Worm (Caenorhabditis elegans): ENCODE measurements around the gene ceh-100.

Gene ceh-100

DNA sequence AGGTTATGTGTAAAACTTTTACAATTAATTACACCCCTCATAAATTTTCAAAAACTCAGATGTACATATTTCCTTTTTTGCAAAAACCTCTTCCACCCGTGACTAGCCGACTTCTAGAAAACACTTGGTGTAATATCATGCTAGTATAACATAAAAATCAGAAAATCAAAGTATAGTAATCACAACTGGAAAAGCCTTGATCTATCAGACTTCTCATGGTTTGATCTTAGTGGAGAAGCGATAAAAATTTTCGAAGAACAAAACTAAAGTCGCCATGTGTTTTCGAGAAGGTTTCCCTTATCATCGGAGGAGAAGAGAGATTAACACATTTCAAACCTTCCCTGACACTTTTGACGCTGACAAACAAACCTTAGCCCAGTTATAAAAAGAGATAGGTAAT is 25.1 kb upstream of the ceh-100 start, which contains the start of gene nspe-5:
Gene nspe-5 (plus strand): TSS at position 301 of the 400 bp plus-strand sequence.
- TF ChIP-seq F37D6.2 (tag; optimal IDR thresholded peaks at IDR 0.05) = no peak
- TF ChIP-seq dmd-8 (GFP tag; IDR thresholded peaks at IDR 0.05) = no peak
- peak in 1 of 2 experiments; percentile 32 for TF ChIP-seq unc-62 (GFP tag; optimal IDR thresholded peaks at IDR 0.05 in 1 of 2)
- TF ChIP-seq unc-62 (tag; optimal IDR thresholded peaks at IDR 0.05) = no peak
- TF ChIP-seq snpc-4 (tag; optimal IDR thresholded peaks at IDR 0.05) = no peak
- no peak for TF ChIP-seq F10B5.3 (tag; optimal IDR thresholded peaks at IDR 0.05)

DNA sequence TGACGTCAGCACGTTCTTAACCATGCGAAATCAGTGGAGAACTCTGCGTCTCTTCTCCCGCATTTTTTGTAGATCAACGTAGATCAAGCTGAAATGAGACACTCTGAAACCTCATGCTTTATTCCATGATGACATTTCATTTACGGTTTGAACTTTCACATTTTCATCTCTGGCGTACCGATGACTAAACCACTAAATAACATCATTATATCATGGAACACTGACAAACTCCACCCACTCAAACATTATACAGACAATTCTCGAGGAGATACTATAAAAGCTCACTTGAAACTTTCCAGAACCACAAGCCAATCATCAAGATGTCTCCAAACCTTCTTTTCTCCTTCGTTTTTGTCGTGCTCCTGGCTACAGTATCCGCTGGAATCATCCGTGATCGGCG is 23.4 kb upstream of the ceh-100 start, which contains the start of gene nspe-7:
Gene nspe-7 (plus strand): TSS at position 301 of the 400 bp plus-strand sequence.
- TF ChIP-seq lim-7 (GFP tag; IDR thresholded peaks at IDR 0.05) (no peak), zip-2 (tag; optimal IDR thresholded peaks at IDR 0.05) (no peak), ctbp-1 (GFP tag; IDR thresholded peaks at IDR 0.05) (no peak), daf-16 (GFP tag; optimal IDR thresholded peaks at IDR 0.05) (no peak), daf-16 (tag; optimal IDR thresholded peaks at IDR 0.05) (no peak), jun-1 (tag; optimal IDR thresholded peaks at IDR 0.05) (no peak), hif-1 (tag; optimal IDR thresholded peaks at IDR 0.05) (no peak), dmd-8 (GFP tag; IDR thresholded peaks at IDR 0.05) (no peak), spr-1 (tag; optimal IDR thresholded peaks at IDR 0.05) (no peak), zfp-3 (GFP tag; conservative IDR thresholded peaks at IDR 0.05) (no peak), zip-11 (GFP tag; IDR thresholded peaks at IDR 0.05) (no peak), dve-1 (tag; optimal IDR thresholded peaks at IDR 0.05; ENCODE audit: insufficient read depth) (no peak), unc-62 (GFP tag; optimal IDR thresholded peaks at IDR 0.05 in 1 of 2) (no peak), unc-62 (tag; optimal IDR thresholded peaks at IDR 0.05) (no peak)

DNA sequence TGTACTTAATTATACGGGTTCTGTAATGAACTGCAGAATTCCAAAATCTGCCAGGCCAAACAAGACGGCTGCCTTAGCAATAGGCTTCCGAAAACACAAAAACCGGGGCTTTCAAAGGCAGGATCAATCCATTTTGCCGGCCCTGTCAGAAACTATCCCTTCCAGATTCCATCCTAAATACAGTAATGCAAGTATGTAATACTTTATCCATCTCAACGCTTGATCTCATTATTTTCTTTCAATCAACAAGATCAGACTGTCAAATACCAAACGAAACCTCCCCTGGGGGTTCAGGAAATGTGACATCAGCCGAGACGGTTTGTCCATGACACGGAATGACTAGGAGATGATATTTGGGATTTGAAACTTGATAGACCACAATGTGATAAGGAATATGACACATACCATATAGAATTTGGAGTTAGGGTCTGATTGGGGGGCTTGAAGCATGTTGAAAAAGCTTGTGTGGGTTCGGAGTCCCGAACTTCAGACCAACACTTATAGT is 22.7 kb upstream of the ceh-100 start:
- TF ChIP-seq tag-97 (GFP tag; IDR thresholded peaks at IDR 0.05) (no peak), nhr-111 (GFP tag; optimal IDR thresholded peaks at IDR 0.05) (no peak), D1046.2 (GFP tag; IDR thresholded peaks at IDR 0.05) (0 out of 2 replicates have a peak, but pooled peaks have one; percentile 10), aha-1 (tag) (peak; percentile 69), unc-62 (GFP tag; optimal IDR thresholded peaks at IDR 0.05 in 1 of 2) (peak in 1 of 2 experiments; percentile 96), unc-62 (tag; optimal IDR thresholded peaks at IDR 0.05) (no peak), daf-19 (GFP tag; conservative IDR thresholded peaks at IDR 0.05) (peak; percentile 60; the same call in 1 of the 2 replicates)

DNA sequence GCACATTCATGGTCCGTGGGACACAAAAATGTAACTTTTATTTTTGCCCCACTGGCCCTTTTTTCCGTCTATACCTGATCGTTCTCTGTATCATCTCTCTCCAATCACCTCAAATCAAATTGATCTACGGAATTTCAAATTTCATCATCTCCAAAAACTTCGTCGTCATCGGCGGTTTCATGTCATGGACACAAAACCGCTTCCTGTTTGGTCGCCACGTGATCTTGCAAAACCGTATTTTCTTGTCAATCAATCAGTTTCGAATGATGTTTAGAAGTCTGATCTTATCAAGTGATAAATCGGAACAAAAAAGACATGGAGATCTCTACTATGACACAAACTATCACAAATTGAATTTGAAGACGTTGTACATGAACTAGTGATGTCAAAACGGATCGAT is 22.2 kb upstream of the ceh-100 start:
- TF ChIP-seq nhr-76 (tag; optimal IDR thresholded peaks at IDR 0.05) = peak; percentile 41
- peak; percentile 90 for TF ChIP-seq nhr-28 (tag; optimal IDR thresholded peaks at IDR 0.05)
- no peak for TF ChIP-seq nhr-42 (GFP tag; IDR thresholded peaks at IDR 0.05)
- no peak for TF ChIP-seq duxl-1 (tag; optimal IDR thresholded peaks at IDR 0.05; ENCODE audit: poor library complexity)
- TF ChIP-seq ZK337.2 (GFP tag; IDR thresholded peaks at IDR 0.05) = no peak
- TF ChIP-seq nhr-10 (tag; optimal IDR thresholded peaks at IDR 0.05) = peak; percentile 10
- no peak for TF ChIP-seq ceh-62 (tag; optimal IDR thresholded peaks at IDR 0.05)
- TF ChIP-seq zip-11 (GFP tag; IDR thresholded peaks at IDR 0.05) = no peak
- TF ChIP-seq pqm-1 (tag; optimal IDR thresholded peaks at IDR 0.05) = no peak
- TF ChIP-seq aly-2 (tag; optimal IDR thresholded peaks at IDR 0.05) = no peak
- TF ChIP-seq lim-7 (GFP tag; IDR thresholded peaks at IDR 0.05) = no peak
- TF ChIP-seq hmg-1.1 (GFP tag; IDR thresholded peaks at IDR 0.05) = no peak
- TF ChIP-seq D1046.2 (GFP tag; IDR thresholded peaks at IDR 0.05) = no peak
- no peak for TF ChIP-seq tra-1 (GFP tag; IDR thresholded peaks at IDR 0.05)
- TF ChIP-seq R02D3.7 (tag; optimal IDR thresholded peaks at IDR 0.05) = no peak
- TF ChIP-seq dmd-6 (GFP tag; IDR thresholded peaks at IDR 0.05) = peak; percentile 70
- no peak for TF ChIP-seq daf-16 (GFP tag; optimal IDR thresholded peaks at IDR 0.05)
- TF ChIP-seq daf-16 (tag; optimal IDR thresholded peaks at IDR 0.05) = no peak
- no peak for TF ChIP-seq unc-39 (tag; optimal IDR thresholded peaks at IDR 0.05)
- no peak for TF ChIP-seq rbr-2 (tag; optimal IDR thresholded peaks at IDR 0.05)
- no peak for TF ChIP-seq lin-1 (GFP tag; IDR thresholded peaks at IDR 0.05)
- TF ChIP-seq nhr-25 (tag; optimal IDR thresholded peaks at IDR 0.05; ENCODE audit: borderline replicate concordance, insufficient read depth) = peak; percentile 52
- no peak for TF ChIP-seq zip-2 (tag; optimal IDR thresholded peaks at IDR 0.05)
- no peak for TF ChIP-seq T20F7.1 (GFP tag; optimal IDR thresholded peaks at IDR 0.05)
- no peak for TF ChIP-seq php-3 (GFP tag; IDR thresholded peaks at IDR 0.05)
- no peak for TF ChIP-seq egl-27 (tag; optimal IDR thresholded peaks at IDR 0.05)
- TF ChIP-seq F44E2.7 (GFP tag; IDR thresholded peaks at IDR 0.05) = no peak
- TF ChIP-seq vab-7 (GFP tag; IDR thresholded peaks at IDR 0.05) = no peak
- TF ChIP-seq lir-3 (tag; optimal IDR thresholded peaks at IDR 0.05) = no peak
- TF ChIP-seq aha-1 (tag) = peak; percentile 66
- no peak for TF ChIP-seq gei-8 (GFP tag; optimal IDR thresholded peaks at IDR 0.05)

Data from whole organism, L4 larva.